Fruit fly (Drosophila melanogaster): ENCODE results near the gene CG31294.

The CG31294 gene

DNA sequence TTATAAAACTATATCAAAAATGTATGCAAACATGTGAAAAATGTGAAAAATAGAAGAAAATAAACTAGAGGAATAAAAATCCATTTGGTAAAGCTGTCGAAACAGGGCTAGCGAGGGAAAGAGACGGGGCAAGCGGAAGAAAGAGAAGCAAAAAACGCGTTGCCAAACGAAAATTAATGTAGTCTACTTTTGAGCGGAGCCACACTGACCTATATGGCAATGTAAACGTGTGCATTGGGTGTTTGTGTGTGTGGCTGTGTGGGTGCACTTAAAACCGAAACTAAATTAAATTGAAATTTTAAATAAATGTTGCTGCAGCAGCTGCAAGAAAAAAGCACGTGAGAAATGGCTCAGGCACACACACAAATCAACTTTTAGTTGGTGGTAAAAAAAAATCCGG lies 36.4 kb downstream of the CG31294 start:
- TF ChIP-seq Dll (optimal IDR thresholded peaks at IDR 0.05), result no peak
- TF ChIP-seq psq (optimal IDR thresholded peaks at IDR 0.05), result no peak
- no peak for TF ChIP-seq CG8478 (optimal IDR thresholded peaks at IDR 0.05)
- no peak for TF ChIP-seq EcR (GFP tag; optimal IDR thresholded peaks at IDR 0.05)

DNA sequence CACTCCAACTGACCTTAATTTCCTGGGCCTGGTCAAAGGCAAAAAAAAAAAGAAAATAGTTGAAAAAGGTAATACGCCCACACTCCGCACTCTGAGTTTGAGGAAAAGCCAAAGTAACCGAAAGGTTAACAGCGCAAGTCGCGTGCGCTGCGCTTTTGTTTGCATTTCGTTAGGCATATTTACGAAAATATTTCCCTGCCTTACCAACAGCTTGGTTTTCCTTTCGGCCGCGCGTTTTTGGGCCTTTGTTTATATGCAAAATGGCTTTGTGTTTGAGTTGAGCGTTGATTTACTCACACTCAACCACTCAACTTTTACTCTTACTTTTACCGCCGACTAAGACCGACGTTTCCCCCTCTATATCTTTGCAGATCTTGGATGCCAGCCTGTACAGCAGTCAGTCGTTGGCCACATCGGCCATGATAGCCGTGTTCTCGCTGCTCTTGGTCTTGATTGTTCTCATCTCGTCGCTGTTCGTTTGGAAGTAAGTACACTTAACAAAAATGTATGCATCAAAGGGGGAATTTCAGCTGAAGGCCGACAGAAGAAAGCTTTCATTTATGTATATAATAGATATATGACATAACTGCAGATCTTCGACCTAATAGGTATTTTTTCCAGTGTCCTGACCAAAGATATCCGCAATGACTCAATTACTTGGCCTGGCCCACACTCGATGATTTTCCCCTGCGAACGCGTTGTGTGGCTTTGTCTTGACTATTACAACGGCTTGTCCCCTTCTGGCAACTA lies 37.4 kb downstream of the CG31294 start:
- no peak for TF ChIP-seq psq (optimal IDR thresholded peaks at IDR 0.05)
- TF ChIP-seq Dll (optimal IDR thresholded peaks at IDR 0.05), result no peak
- TF ChIP-seq usp (GFP tag; optimal IDR thresholded peaks at IDR 0.05), result no peak
- TF ChIP-seq pan (optimal IDR thresholded peaks at IDR 0.05), result no peak
- no peak for TF ChIP-seq CG8478 (optimal IDR thresholded peaks at IDR 0.05)
- TF ChIP-seq EcR (GFP tag; optimal IDR thresholded peaks at IDR 0.05), result no peak

- TF ChIP-seq pan (optimal IDR thresholded peaks at IDR 0.05) (no peak), CG8478 (optimal IDR thresholded peaks at IDR 0.05) (no peak), Dll (optimal IDR thresholded peaks at IDR 0.05) (no peak), EcR (GFP tag; optimal IDR thresholded peaks at IDR 0.05) (no peak), psq (optimal IDR thresholded peaks at IDR 0.05) (no peak), usp (GFP tag; optimal IDR thresholded peaks at IDR 0.05) (no peak)
Measured at dm6 chr3R:15677550-15677973, 38.8 kb downstream of the CG31294 start.

- TF ChIP-seq usp (GFP tag; optimal IDR thresholded peaks at IDR 0.05), result no peak
- TF ChIP-seq pan (optimal IDR thresholded peaks at IDR 0.05), result no peak
- TF ChIP-seq psq (optimal IDR thresholded peaks at IDR 0.05), result no peak
- TF ChIP-seq EcR (GFP tag; optimal IDR thresholded peaks at IDR 0.05), result no peak
- TF ChIP-seq Dll (optimal IDR thresholded peaks at IDR 0.05), result no peak
- no peak for TF ChIP-seq CG8478 (optimal IDR thresholded peaks at IDR 0.05)
Measured at dm6 chr3R:15677074-15677409, 39.3 kb downstream of the CG31294 start.

DNA sequence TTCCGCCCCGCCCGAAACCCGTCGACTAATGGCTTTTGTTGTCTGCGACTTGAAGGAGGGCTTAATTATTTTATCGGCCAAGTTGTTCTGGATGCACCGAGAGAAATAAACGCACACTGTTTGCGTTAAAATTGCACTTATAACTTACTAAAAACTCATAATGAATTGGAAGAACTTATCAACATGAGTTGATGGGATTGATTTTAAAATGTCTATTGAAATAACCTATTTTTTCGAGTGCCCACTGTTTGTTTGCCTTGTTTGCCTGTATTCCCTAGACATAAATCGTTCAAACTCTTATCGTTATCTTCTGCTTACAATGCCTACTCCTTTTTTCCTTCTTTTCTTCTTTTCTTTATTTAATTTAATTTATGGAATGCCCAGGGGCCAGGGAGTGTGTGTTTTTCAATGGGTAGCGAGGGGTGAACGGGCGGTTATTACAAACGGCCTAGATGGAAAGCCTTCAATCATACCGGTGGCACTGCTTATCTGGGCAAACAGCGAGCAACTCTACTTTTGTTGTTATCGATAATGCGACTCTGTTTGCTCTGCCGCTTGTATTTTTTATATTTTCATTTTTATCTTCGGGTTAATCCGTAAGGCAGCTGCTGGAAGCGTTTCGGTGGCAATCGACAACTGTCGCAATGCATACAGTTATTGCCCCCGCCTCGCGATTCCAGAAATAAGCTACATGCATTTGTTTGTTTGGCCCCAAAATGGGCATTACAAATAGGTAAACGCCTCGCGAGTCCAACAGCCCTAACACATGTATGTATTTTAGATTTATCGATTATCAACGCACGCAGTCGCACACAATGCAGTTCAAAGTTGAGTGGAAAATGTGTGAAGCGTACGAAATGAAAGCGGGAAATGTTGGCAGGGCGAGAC lies 40.0 kb downstream of the CG31294 start:
- TF ChIP-seq usp (GFP tag; optimal IDR thresholded peaks at IDR 0.05) (no peak), psq (optimal IDR thresholded peaks at IDR 0.05) (no peak), CG8478 (optimal IDR thresholded peaks at IDR 0.05) (no peak), pan (optimal IDR thresholded peaks at IDR 0.05) (no peak)

- TF ChIP-seq CG8478 (optimal IDR thresholded peaks at IDR 0.05) (no peak), usp (GFP tag; optimal IDR thresholded peaks at IDR 0.05) (no peak), psq (optimal IDR thresholded peaks at IDR 0.05) (no peak), EcR (GFP tag; optimal IDR thresholded peaks at IDR 0.05) (no peak), pan (optimal IDR thresholded peaks at IDR 0.05) (no peak), Dll (optimal IDR thresholded peaks at IDR 0.05) (no peak)
Measured at dm6 chr3R:15673248-15673647, 43.1 kb downstream of the CG31294 start.

dm6 chr3R:15672302-15672701 lies 44.1 kb downstream of the CG31294 start:
- no peak for TF ChIP-seq Dll (optimal IDR thresholded peaks at IDR 0.05)
- TF ChIP-seq usp (GFP tag; optimal IDR thresholded peaks at IDR 0.05), result no peak
- no peak for TF ChIP-seq EcR (GFP tag; optimal IDR thresholded peaks at IDR 0.05)
- no peak for TF ChIP-seq CG8478 (optimal IDR thresholded peaks at IDR 0.05)
- no peak for TF ChIP-seq psq (optimal IDR thresholded peaks at IDR 0.05)
- no peak for TF ChIP-seq pan (optimal IDR thresholded peaks at IDR 0.05)

- no peak for TF ChIP-seq pan (optimal IDR thresholded peaks at IDR 0.05)
- TF ChIP-seq usp (GFP tag; optimal IDR thresholded peaks at IDR 0.05), result no peak
- no peak for TF ChIP-seq Dll (optimal IDR thresholded peaks at IDR 0.05)
- TF ChIP-seq psq (optimal IDR thresholded peaks at IDR 0.05), result no peak
Measured at dm6 chr3R:15670559-15670958, 45.8 kb downstream of the CG31294 start.

DNA sequence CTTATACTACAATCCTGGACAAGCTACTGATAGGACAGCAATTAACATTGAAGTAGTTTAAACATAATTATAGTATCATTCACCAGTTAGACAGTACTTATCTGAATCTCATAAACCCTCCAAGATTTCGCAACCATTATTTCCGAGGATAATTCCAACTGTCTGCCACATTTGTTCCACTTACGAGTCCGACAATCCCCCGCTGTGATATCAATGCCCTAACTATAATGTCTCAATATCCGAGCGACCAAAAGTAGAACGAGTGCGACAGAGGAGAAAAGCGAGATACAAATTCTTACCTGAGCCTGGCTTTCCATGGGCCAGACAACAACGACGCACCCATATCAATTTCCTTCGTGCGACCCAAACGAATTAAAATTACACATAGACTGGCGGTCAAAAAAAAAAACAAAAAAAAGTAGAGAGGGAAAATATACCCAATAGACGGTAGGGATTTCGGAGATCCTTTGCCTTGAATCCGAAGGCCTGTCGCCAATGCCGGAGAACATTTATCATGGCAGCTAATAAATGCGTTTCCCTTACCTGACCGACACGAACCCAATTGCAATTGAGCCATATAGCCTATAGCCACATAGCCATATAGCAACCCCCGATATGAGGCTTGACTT lies 47.4 kb downstream of the CG31294 start:
- TF ChIP-seq psq (optimal IDR thresholded peaks at IDR 0.05), result no peak
- no peak for TF ChIP-seq Dll (optimal IDR thresholded peaks at IDR 0.05)
- TF ChIP-seq usp (GFP tag; optimal IDR thresholded peaks at IDR 0.05), result no peak
- TF ChIP-seq CG8478 (optimal IDR thresholded peaks at IDR 0.05), result no peak
- no peak for TF ChIP-seq EcR (GFP tag; optimal IDR thresholded peaks at IDR 0.05)
- TF ChIP-seq pan (optimal IDR thresholded peaks at IDR 0.05), result no peak

dm6 chr3R:15666900-15667507 lies 49.4 kb downstream of the CG31294 start:
- TF ChIP-seq usp (GFP tag; optimal IDR thresholded peaks at IDR 0.05) (no peak), Dll (optimal IDR thresholded peaks at IDR 0.05) (no peak), CG8478 (optimal IDR thresholded peaks at IDR 0.05) (no peak), pan (optimal IDR thresholded peaks at IDR 0.05) (no peak), EcR (GFP tag; optimal IDR thresholded peaks at IDR 0.05) (no peak), psq (optimal IDR thresholded peaks at IDR 0.05) (no peak)

dm6 chr3R:15665962-15666361 lies 50.4 kb downstream of the CG31294 start, which contains the start of gene pxb:
TSS of gene pxb (plus strand) at chr3R:15666183.
- TF ChIP-seq pan (optimal IDR thresholded peaks at IDR 0.05), result no peak
- TF ChIP-seq psq (optimal IDR thresholded peaks at IDR 0.05), result no peak
- no peak for TF ChIP-seq CG8478 (optimal IDR thresholded peaks at IDR 0.05)
- no peak for TF ChIP-seq EcR (GFP tag; optimal IDR thresholded peaks at IDR 0.05)
- TF ChIP-seq usp (GFP tag; optimal IDR thresholded peaks at IDR 0.05), result no peak
- no peak for TF ChIP-seq Dll (optimal IDR thresholded peaks at IDR 0.05)

Measured in whole organism.